Fruit fly (Drosophila melanogaster) whole organism, wandering third instar larva: ENCODE measurements around the gene dyw.

Experiments used
- Abd-B ChIP-seq: fragments of >200 bp; optimal IDR thresholded peaks from 2 replicates; lab custom pipeline; 2017; ENCODE audit warnings: missing biosample characterization, missing genetic modification characterization
- CG32264 ChIP-seq: fragments of 200-800 bp; sonication (Bioruptor generic); optimal IDR thresholded peaks from 2 replicates; lab custom pipeline; 2016; ENCODE audit warnings: missing biosample characterization, missing genetic modification characterization
- Dif ChIP-seq: fragments of 200-275, 200-300 bp; sonication (Bioruptor generic); optimal IDR thresholded peaks from 2 replicates; lab custom pipeline; 2018; ENCODE audit warnings: missing biosample characterization, missing genetic modification characterization; ENCODE audit not compliant: partially characterized antibody
- GATAd ChIP-seq: sonication (Bioruptor generic); optimal IDR thresholded peaks from 2 replicates; lab custom pipeline; 2016; ENCODE audit warnings: missing biosample characterization, missing genetic modification characterization
- HLH106 ChIP-seq: fragments of 200-800 bp; optimal IDR thresholded peaks from 3 replicates; lab custom pipeline; 2019; ENCODE audit warnings: missing biosample characterization, mild to moderate bottlenecking, missing genetic modification characterization, moderate library complexity
- Hnf4 ChIP-seq: fragments of 200-800 bp; sonication (Bioruptor generic); optimal IDR thresholded peaks from 2 replicates; lab custom pipeline; 2016; ENCODE audit warnings: missing biosample characterization, mild to moderate bottlenecking, missing genetic modification characterization
- Hr78 ChIP-seq: fragments of >200 bp; optimal IDR thresholded peaks from 2 replicates; lab custom pipeline; 2017; ENCODE audit warnings: missing biosample characterization, missing genetic modification characterization
- Hr83 ChIP-seq: fragments of 200-300 bp; sonication (Bioruptor generic); optimal IDR thresholded peaks from 2 replicates; lab custom pipeline; 2016; ENCODE audit warnings: missing biosample characterization, mild to moderate bottlenecking, missing genetic modification characterization, moderate library complexity; ENCODE audit not compliant: poor library complexity, severe bottlenecking
- Jra ChIP-seq: sonication (Bioruptor generic); optimal IDR thresholded peaks from 2 replicates; lab custom pipeline; 2016; ENCODE audit warnings: missing biosample characterization, missing genetic modification characterization
- Mio ChIP-seq: sonication (Bioruptor generic); optimal IDR thresholded peaks from 2 replicates; lab custom pipeline; 2016; ENCODE audit warnings: missing biosample characterization, missing genetic modification characterization
- Myc ChIP-seq: fragments of >200 bp; optimal IDR thresholded peaks from 2 replicates; lab custom pipeline; 2017
- N ChIP-seq: fragments of >200 bp; optimal IDR thresholded peaks from 2 replicates; lab custom pipeline; 2018; ENCODE audit warnings: missing biosample characterization, missing external identifiers, missing genetic modification characterization
- OdsH ChIP-seq: fragments of 200-800 bp; sonication (Bioruptor generic); optimal IDR thresholded peaks from 2 replicates; lab custom pipeline; 2016; ENCODE audit warnings: missing biosample characterization, mild to moderate bottlenecking, missing genetic modification characterization
- Rel ChIP-seq, 2 experiments: fragments of 200-800 bp; sonication (Bioruptor generic) in 1 of 2; optimal IDR thresholded peaks; 2 replicates in 1 of 2; 3 replicates in 1 of 2; lab custom pipeline; 2016 to 2019; ENCODE audit warnings: mild to moderate bottlenecking in 2 of 2, missing biosample characterization in 2 of 2, missing genetic modification characterization in 2 of 2, moderate library complexity in 1 of 2
- Sp1 ChIP-seq: fragments of 200-800 bp; sonication (Bioruptor generic); optimal IDR thresholded peaks from 3 replicates; lab custom pipeline; 2019; ENCODE audit warnings: missing biosample characterization, mild to moderate bottlenecking, missing genetic modification characterization, moderate library complexity
- Vsx2 ChIP-seq: fragments of 200-300, 225-300 bp; sonication (Bioruptor generic); optimal IDR thresholded peaks from 2 replicates; lab custom pipeline; 2018; ENCODE audit warnings: missing biosample characterization, missing genetic modification characterization; ENCODE audit not compliant: partially characterized antibody
- brk ChIP-seq: fragments of 200-800 bp; sonication (Bioruptor generic); optimal IDR thresholded peaks from 2 replicates; lab custom pipeline; 2016; ENCODE audit warnings: missing biosample characterization, mild to moderate bottlenecking, missing genetic modification characterization
- dl ChIP-seq, 2 experiments: fragments of 175-275, 200-275 bp in 1 of 2; fragments of 200-275 bp in 1 of 2; sonication (Bioruptor generic); optimal IDR thresholded peaks; lab custom pipeline; 2018; ENCODE audit warnings: mild to moderate bottlenecking in 2 of 2, missing biosample characterization in 2 of 2, missing genetic modification characterization in 2 of 2, moderate library complexity in 2 of 2; ENCODE audit not compliant: partially characterized antibody in 2 of 2, insufficient read depth in 1 of 2
- dmrt93B ChIP-seq: fragments of 200-800 bp; sonication (Bioruptor generic); optimal IDR thresholded peaks from 2 replicates; lab custom pipeline; 2018; ENCODE audit warnings: missing biosample characterization, mild to moderate bottlenecking, missing genetic modification characterization
- dsf ChIP-seq: sonication (Bioruptor generic); optimal IDR thresholded peaks from 2 replicates; lab custom pipeline; 2016; ENCODE audit warnings: missing biosample characterization, missing genetic modification characterization, borderline replicate concordance
- ey ChIP-seq: fragments of 200-800 bp; sonication (Bioruptor generic); optimal IDR thresholded peaks from 2 replicates; lab custom pipeline; 2016; ENCODE audit warnings: missing biosample characterization, missing genetic modification characterization
- foxo ChIP-seq, 2 experiments: fragments of 200-800 bp; sonication (Bioruptor generic); optimal IDR thresholded peaks; 2 replicates in 1 of 2; 3 replicates in 1 of 2; lab custom pipeline; 2016 to 2017; ENCODE audit warnings: missing biosample characterization in 2 of 2, missing genetic modification characterization in 2 of 2
- h ChIP-seq: fragments of 200-800 bp; sonication (Bioruptor generic); optimal IDR thresholded peaks from 3 replicates; lab custom pipeline; 2016; ENCODE audit warnings: missing biosample characterization, mild to moderate bottlenecking, missing genetic modification characterization
- jim ChIP-seq: fragments of 175-275, 200-325 bp; sonication (Bioruptor generic); optimal IDR thresholded peaks from 2 replicates; lab custom pipeline; 2016; ENCODE audit warnings: missing biosample characterization, mild to moderate bottlenecking, missing genetic modification characterization
- pan ChIP-seq: fragments of >200 bp; optimal IDR thresholded peaks from 2 replicates; lab custom pipeline; 2017
- psq ChIP-seq: fragments of 200-800 bp; sonication (Bioruptor generic); optimal IDR thresholded peaks from 3 replicates; lab custom pipeline; 2017; ENCODE audit warnings: missing biosample characterization, mild to moderate bottlenecking, missing genetic modification characterization, moderate library complexity
- rgr ChIP-seq: fragments of 200-800 bp; sonication (Bioruptor generic); optimal IDR thresholded peaks from 3 replicates; lab custom pipeline; 2016; ENCODE audit warnings: missing biosample characterization, mild to moderate bottlenecking, missing genetic modification characterization
- sv ChIP-seq: fragments of 200-800 bp; sonication (Bioruptor generic); optimal IDR thresholded peaks from 3 replicates; lab custom pipeline; 2016; ENCODE audit warnings: missing biosample characterization, missing genetic modification characterization
- tai ChIP-seq: sonication (Bioruptor generic); optimal IDR thresholded peaks from 2 replicates; lab custom pipeline; 2016; ENCODE audit warnings: missing biosample characterization, missing genetic modification characterization

dyw gene

DNA sequence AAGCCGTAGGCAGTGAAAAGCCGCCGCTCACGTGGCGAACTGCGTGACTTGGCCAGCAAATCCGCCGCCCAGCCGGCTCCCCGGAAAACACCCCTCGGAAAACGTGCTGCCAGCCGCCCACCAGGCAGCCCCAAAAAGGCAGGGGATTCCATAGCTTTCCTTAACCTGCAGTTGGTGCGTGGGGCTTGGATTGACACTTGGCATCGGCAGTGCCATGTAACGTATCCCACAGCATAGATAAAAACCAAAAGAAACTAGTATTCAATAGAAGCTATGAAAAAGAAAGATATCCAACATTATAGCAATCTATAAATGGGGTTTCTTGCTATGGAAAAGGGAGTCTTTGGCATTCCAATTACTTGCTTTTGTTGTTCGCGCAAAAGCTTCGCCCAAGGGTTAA lies 8.7 kb downstream of the dyw start:
- TF ChIP-seq Rel (GFP tag; optimal IDR thresholded peaks at IDR 0.05; lab: Kevin White, UChicago) (no peak), Rel (tag; optimal IDR thresholded peaks at IDR 0.05; lab: Kevin White, UChicago) (peak; percentile 55), sv (GFP tag; lab: Kevin White, UChicago) (no peak)

DNA sequence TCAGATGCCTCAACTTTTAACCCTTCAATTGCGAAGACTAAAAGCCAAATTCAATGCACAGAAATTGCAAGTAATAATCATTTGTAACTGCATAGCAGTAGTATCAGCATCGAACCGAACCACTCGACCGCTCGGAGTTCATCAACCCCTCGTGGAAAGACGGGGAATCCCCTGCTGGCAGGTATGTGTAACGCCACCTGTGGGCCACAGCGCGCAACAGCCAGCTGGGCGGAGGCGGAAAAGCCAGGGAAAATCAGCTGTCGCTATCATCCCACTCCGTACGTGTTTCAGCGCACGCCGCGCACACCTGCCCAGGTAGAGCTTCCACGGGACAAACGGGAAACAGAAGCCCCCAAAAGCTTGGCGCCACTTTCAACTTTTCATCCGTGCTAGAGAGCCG lies 9.2 kb downstream of the dyw start:
- TF ChIP-seq ey (GFP tag; lab: Kevin White, UChicago) (no peak), Mio (GFP tag; lab: Kevin White, UChicago) (no peak), Myc (lab: Kevin White, UChicago) (no peak), Jra (no peak), Rel (GFP tag; optimal IDR thresholded peaks at IDR 0.05; lab: Kevin White, UChicago) (no peak), Rel (tag; optimal IDR thresholded peaks at IDR 0.05; lab: Kevin White, UChicago) (peak; percentile 54)

DNA sequence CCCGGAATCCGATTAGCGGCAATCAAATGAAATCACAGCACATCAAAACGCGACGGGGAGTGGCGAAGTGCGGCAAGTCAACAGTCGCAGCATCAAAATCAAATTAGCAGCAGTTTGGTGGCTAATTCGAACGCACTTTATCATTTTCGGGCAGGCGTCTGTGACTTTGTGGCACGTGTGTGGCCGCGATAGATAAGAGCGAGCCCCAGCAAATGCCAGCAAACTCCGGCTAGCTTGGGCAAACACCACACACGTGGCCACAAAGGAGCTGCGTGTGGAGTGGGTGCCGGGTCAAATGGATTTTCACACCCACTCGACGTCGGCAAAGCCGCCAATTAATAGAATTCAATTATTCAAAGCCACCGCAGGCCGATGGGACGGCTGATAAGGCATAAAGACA lies 9.8 kb downstream of the dyw start:
- TF ChIP-seq h (GFP tag; lab: Kevin White, UChicago) (no peak), Hnf4 (GFP tag; lab: Kevin White, UChicago) (no peak), jim (GFP tag; lab: Kevin White, UChicago) (no peak), psq (GFP tag; lab: Kevin White, UChicago) (no peak), HLH106 (tag; lab: Kevin White, UChicago) (no peak), Hr78 (no peak), Vsx2 (GFP tag; lab: Kevin White, UChicago) (no peak), GATAd (no peak), Hr83 (GFP tag; lab: Kevin White, UChicago) (no peak), dmrt93B (GFP tag; lab: Kevin White, UChicago) (no peak), foxo (GFP tag; optimal IDR thresholded peaks at IDR 0.05; lab: Kevin White, UChicago) (no peak), Rel (GFP tag; optimal IDR thresholded peaks at IDR 0.05; lab: Kevin White, UChicago) (no peak), Rel (tag; optimal IDR thresholded peaks at IDR 0.05; lab: Kevin White, UChicago) (no peak), Myc (lab: Kevin White, UChicago) (no peak), CG32264 (GFP tag; lab: Kevin White, UChicago) (no peak), N (GFP tag; lab: Kevin White, UChicago) (no peak), pan (no peak), Jra (no peak)

DNA sequence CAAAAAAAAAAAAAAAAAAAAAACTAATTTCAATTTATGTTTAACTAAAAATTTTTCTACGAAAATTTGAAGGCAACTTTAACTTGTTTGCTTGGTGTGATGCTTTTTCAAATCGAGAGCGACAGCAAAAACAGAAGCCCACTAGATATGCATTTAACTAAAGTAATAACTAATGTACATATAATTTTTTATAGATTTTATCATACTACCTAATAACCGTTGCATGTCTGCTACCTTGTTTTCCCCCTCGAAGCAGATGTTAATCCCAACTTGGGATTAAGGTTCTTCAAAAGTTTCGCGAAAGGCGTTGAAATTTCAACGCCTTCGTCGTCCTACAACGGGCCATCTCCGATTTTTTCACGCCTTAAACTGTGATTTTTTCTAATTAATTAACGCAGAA lies 10.9 kb downstream of the dyw start, which contains the start of gene CG2652:
CG2652 (minus strand) TSS at position 101 of the 400 bp plus-strand sequence.
- TF ChIP-seq Sp1 (GFP tag; lab: Kevin White, UChicago): no peak
- TF ChIP-seq Rel (GFP tag; optimal IDR thresholded peaks at IDR 0.05; lab: Kevin White, UChicago): no peak
- TF ChIP-seq Rel (tag; optimal IDR thresholded peaks at IDR 0.05; lab: Kevin White, UChicago): no peak

DNA sequence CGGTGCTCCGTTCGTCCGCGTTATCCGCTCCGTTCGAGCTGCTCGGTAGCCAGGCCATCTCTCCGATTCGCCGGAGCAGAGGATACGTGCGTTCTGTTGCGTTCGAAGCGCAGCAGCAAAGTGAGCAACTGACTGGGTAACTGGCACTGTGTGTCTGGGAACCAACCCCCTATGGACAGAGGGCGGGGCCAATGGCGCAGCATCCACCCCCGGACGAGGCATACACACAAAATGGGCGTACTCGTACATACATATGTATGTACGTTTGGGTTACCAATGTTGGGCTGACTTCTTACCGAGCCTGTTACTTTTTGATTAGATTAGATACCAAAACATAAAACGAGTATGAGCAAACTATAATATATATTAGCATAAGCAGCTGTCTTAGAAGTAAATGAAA lies 12.1 kb downstream of the dyw start, which contains the start of gene HLH3B:
HLH3B (minus strand) TSS at position 123 of the 400 bp plus-strand sequence.
- TF ChIP-seq tai (GFP tag; lab: Kevin White, UChicago): no peak
- TF ChIP-seq Abd-B: no peak
- no peak for TF ChIP-seq dl (GFP tag; optimal IDR thresholded peaks at IDR 0.05; lab: Kevin White, UChicago; ENCODE audit: insufficient read depth in 1 of 2, partially characterized antibody in 2 of 2)
- no peak for TF ChIP-seq rgr (GFP tag; lab: Kevin White, UChicago)
- TF ChIP-seq pan: no peak
- TF ChIP-seq foxo (GFP tag; optimal IDR thresholded peaks at IDR 0.05; lab: Kevin White, UChicago): no peak
- TF ChIP-seq Sp1 (GFP tag; lab: Kevin White, UChicago): no peak
- no peak for TF ChIP-seq GATAd
- no peak for TF ChIP-seq Myc (lab: Kevin White, UChicago)
- no peak for TF ChIP-seq jim (GFP tag; lab: Kevin White, UChicago)
- TF ChIP-seq dsf (GFP tag; lab: Kevin White, UChicago): no peak
- no peak for TF ChIP-seq Hr78
- TF ChIP-seq Dif: no peak
- no peak for TF ChIP-seq brk (GFP tag; lab: Kevin White, UChicago)
- no peak for TF ChIP-seq OdsH (GFP tag; lab: Kevin White, UChicago)
- no peak for TF ChIP-seq Hnf4 (GFP tag; lab: Kevin White, UChicago)
- no peak for TF ChIP-seq HLH106 (tag; lab: Kevin White, UChicago)
- TF ChIP-seq Rel (GFP tag; optimal IDR thresholded peaks at IDR 0.05; lab: Kevin White, UChicago): no peak
- TF ChIP-seq Rel (tag; optimal IDR thresholded peaks at IDR 0.05; lab: Kevin White, UChicago): no peak
